Fruit fly (Drosophila melanogaster) whole organism, embryonic: ENCODE measurements around the gene CG7557.

Experiments used
- Ada2b ChIP-seq: fragments of 200-800 bp; sonication (Bioruptor generic); IDR thresholded peaks from 2 replicates; pipeline ENCODE4 v1.3.6; 2022; ENCODE audit warnings: missing biosample characterization, missing genetic modification characterization
- CG10979 ChIP-seq: fragments of 200-800 bp; sonication (Bioruptor generic); optimal IDR thresholded peaks from 2 replicates; lab custom pipeline; 2018; ENCODE audit warnings: missing biosample characterization, mild to moderate bottlenecking, missing genetic modification characterization, moderate library complexity
- CG11504 ChIP-seq: fragments of 200-800 bp; sonication (Bioruptor generic); optimal IDR thresholded peaks from 3 replicates; lab custom pipeline; 2019; ENCODE audit warnings: missing biosample characterization, mild to moderate bottlenecking, missing genetic modification characterization, moderate library complexity
- CG11723 ChIP-seq: fragments of 200-800 bp; sonication (Bioruptor generic); optimal IDR thresholded peaks from 2 replicates; lab custom pipeline; 2017; ENCODE audit warnings: missing biosample characterization, mild to moderate bottlenecking, missing genetic modification characterization
- CG12104 ChIP-seq: fragments of 200-800 bp; sonication (Bioruptor generic); optimal IDR thresholded peaks from 3 replicates; lab custom pipeline; 2016; ENCODE audit warnings: missing biosample characterization, missing genetic modification characterization
- CG15073 ChIP-seq: fragments of 200-800 bp; sonication (Bioruptor generic); optimal IDR thresholded peaks from 2 replicates; lab custom pipeline; 2016; ENCODE audit warnings: missing biosample characterization, missing genetic modification characterization
- CG17802 ChIP-seq: fragments of 200-800 bp; sonication (Bioruptor generic); optimal IDR thresholded peaks from 2 replicates; lab custom pipeline; 2018; ENCODE audit warnings: missing biosample characterization, mild to moderate bottlenecking, missing genetic modification characterization, moderate library complexity
- CG1832 ChIP-seq: fragments of 200-800 bp; sonication (Bioruptor generic); optimal IDR thresholded peaks from 2 replicates; lab custom pipeline; 2017; ENCODE audit warnings: missing biosample characterization, mild to moderate bottlenecking, missing genetic modification characterization, inconsistent platforms
- CG18476 ChIP-seq: fragments of 200-800 bp; sonication (Bioruptor generic); optimal IDR thresholded peaks from 2 replicates; lab custom pipeline; 2016; ENCODE audit warnings: missing biosample characterization, mild to moderate bottlenecking, missing genetic modification characterization
- CG30020 ChIP-seq: fragments of 200-800 bp; optimal IDR thresholded peaks from 2 replicates; lab custom pipeline; 2019; ENCODE audit warnings: missing biosample characterization, mild to moderate bottlenecking, missing genetic modification characterization, moderate library complexity
- CG30431 ChIP-seq: fragments of 200-800 bp; sonication (Bioruptor generic); optimal IDR thresholded peaks from 2 replicates; lab custom pipeline; 2017; ENCODE audit warnings: missing biosample characterization, missing genetic modification characterization
- CG3163 ChIP-seq: fragments of 200-800 bp; sonication (Bioruptor generic); optimal IDR thresholded peaks from 3 replicates; lab custom pipeline; 2016; ENCODE audit warnings: missing biosample characterization, missing genetic modification characterization
- CG33213 ChIP-seq: fragments of 200-800 bp; sonication (Bioruptor generic); optimal IDR thresholded peaks from 3 replicates; lab custom pipeline; 2016; ENCODE audit warnings: missing biosample characterization, missing genetic modification characterization
- CG34376 ChIP-seq: fragments of 200-800 bp; sonication (Bioruptor generic); optimal IDR thresholded peaks from 2 replicates; lab custom pipeline; 2018; ENCODE audit warnings: missing biosample characterization, mild to moderate bottlenecking, missing genetic modification characterization
- CG34422 ChIP-seq: fragments of 200-800 bp; sonication (Bioruptor generic); IDR thresholded peaks from 3 replicates; pipeline ENCODE4 v1.3.6; 2022; ENCODE audit warnings: missing biosample characterization, missing genetic modification characterization
- CG3847 ChIP-seq: fragments of 200-800 bp; sonication (Bioruptor generic); IDR thresholded peaks from 2 replicates; pipeline ENCODE4 v1.3.6; 2022; ENCODE audit warnings: missing biosample characterization, missing genetic modification characterization
- CG5180 ChIP-seq: fragments of 200-800 bp; sonication (Bioruptor generic); optimal IDR thresholded peaks from 3 replicates; lab custom pipeline; 2017; ENCODE audit warnings: missing biosample characterization, missing genetic modification characterization, mild to moderate bottlenecking, moderate library complexity, missing genetic modification reagents
- CG6175 ChIP-seq: fragments of 200-800 bp; sonication (Bioruptor generic); IDR thresholded peaks from 3 replicates; pipeline ENCODE4 v1.3.6; 2022; ENCODE audit warnings: missing biosample characterization, missing genetic modification characterization
- CG8089 ChIP-seq: fragments of 200-800 bp; sonication (Bioruptor generic); optimal IDR thresholded peaks from 3 replicates; lab custom pipeline; 2016; ENCODE audit warnings: missing biosample characterization, missing genetic modification characterization
- CG9215 ChIP-seq: fragments of 200-800 bp; sonication (Bioruptor generic); IDR thresholded peaks from 2 replicates; pipeline ENCODE4 v1.3.6; 2022; ENCODE audit warnings: missing biosample characterization, missing genetic modification characterization
- CG9727 ChIP-seq: fragments of 200-800 bp; sonication (Bioruptor generic); optimal IDR thresholded peaks from 3 replicates; lab custom pipeline; 2017; ENCODE audit warnings: missing biosample characterization, mild to moderate bottlenecking, missing genetic modification characterization
- Doc2 ChIP-seq: fragments of 200-800 bp; sonication (Bioruptor generic); IDR thresholded peaks from 2 replicates; pipeline ENCODE4 v1.3.6; 2022; ENCODE audit warnings: missing biosample characterization, missing genetic modification characterization
- Drgx ChIP-seq: fragments of 200-800 bp; sonication (Bioruptor generic); IDR thresholded peaks from 2 replicates; pipeline ENCODE4 v1.3.6; 2022; ENCODE audit warnings: missing biosample characterization, missing genetic modification characterization
- Fer1 ChIP-seq: fragments of 200-800 bp; sonication (Bioruptor generic); optimal IDR thresholded peaks from 2 replicates; lab custom pipeline; 2017; ENCODE audit warnings: missing biosample characterization, mild to moderate bottlenecking, missing genetic modification characterization
- NC2β ChIP-seq: fragments of 200-800 bp; sonication (Bioruptor generic); optimal IDR thresholded peaks from 2 replicates; lab custom pipeline; 2016; ENCODE audit warnings: missing biosample characterization, missing genetic modification characterization
- NFAT ChIP-seq: fragments of 200-800 bp; sonication (Bioruptor generic); IDR thresholded peaks from 2 replicates; pipeline ENCODE4 v1.3.6; 2022; ENCODE audit warnings: missing biosample characterization, missing genetic modification characterization
- Opbp ChIP-seq: fragments of 200-800 bp; sonication (Bioruptor generic); IDR thresholded peaks from 3 replicates; pipeline ENCODE4 v1.3.6; 2022; ENCODE audit warnings: missing biosample characterization, missing genetic modification characterization; ENCODE audit not compliant: partially characterized antibody
- Ptx1 ChIP-seq: fragments of 200-800 bp; sonication (Bioruptor generic); IDR thresholded peaks from 2 replicates; pipeline ENCODE4 v1.3.6; 2022; ENCODE audit warnings: missing biosample characterization, missing genetic modification characterization
- Scr ChIP-seq: fragments of 200-800 bp; sonication (Bioruptor generic); IDR thresholded peaks from 2 replicates; pipeline ENCODE4 v1.3.6; 2022; ENCODE audit warnings: missing biosample characterization, missing genetic modification characterization; ENCODE audit not compliant: partially characterized antibody
- Sin3A ChIP-seq: fragments of >200 bp; optimal IDR thresholded peaks from 2 replicates; lab custom pipeline; 2018
- ara ChIP-seq: fragments of 200-800 bp; sonication (Bioruptor generic); IDR thresholded peaks from 2 replicates; pipeline ENCODE4 v1.3.6; 2022; ENCODE audit warnings: missing biosample characterization, missing genetic modification characterization
- ash1 ChIP-seq: fragments of 200-800 bp; sonication (Bioruptor generic); optimal IDR thresholded peaks from 2 replicates; lab custom pipeline; 2018; ENCODE audit warnings: missing biosample characterization, mild to moderate bottlenecking, missing genetic modification characterization
- br ChIP-seq: fragments of >200 bp; optimal IDR thresholded peaks from 2 replicates; lab custom pipeline; 2017
- caup ChIP-seq: fragments of 200-800 bp; sonication (Bioruptor generic); optimal IDR thresholded peaks from 3 replicates; lab custom pipeline; 2017; ENCODE audit warnings: missing biosample characterization, mild to moderate bottlenecking, missing genetic modification characterization, moderate library complexity; ENCODE audit not compliant: severe bottlenecking
- dm ChIP-seq: fragments of 200-800 bp; sonication (Bioruptor generic); optimal IDR thresholded peaks from 3 replicates; lab custom pipeline; 2016; ENCODE audit warnings: missing biosample characterization, missing genetic modification characterization
- ems ChIP-seq: fragments of 200-800 bp; sonication (Bioruptor generic); optimal IDR thresholded peaks from 3 replicates; lab custom pipeline; 2016; ENCODE audit warnings: missing biosample characterization, missing genetic modification characterization
- fd64A ChIP-seq: fragments of 200-800 bp; sonication (Bioruptor generic); optimal IDR thresholded peaks from 3 replicates; lab custom pipeline; 2018; ENCODE audit warnings: missing biosample characterization, mild to moderate bottlenecking, missing genetic modification characterization
- ftz-f1 ChIP-seq: fragments of 200-800 bp; sonication (Bioruptor generic); optimal IDR thresholded peaks from 2 replicates; lab custom pipeline; 2016; ENCODE audit warnings: missing biosample characterization, missing genetic modification characterization
- gcm ChIP-seq: fragments of 200-800 bp; sonication (Bioruptor generic); optimal IDR thresholded peaks from 2 replicates; lab custom pipeline; 2019; ENCODE audit warnings: missing biosample characterization, mild to moderate bottlenecking, missing genetic modification characterization, moderate library complexity
- gt ChIP-seq: fragments of 200-800 bp; sonication (Bioruptor generic); IDR thresholded peaks from 2 replicates; pipeline ENCODE4 v1.3.6; 2022; ENCODE audit warnings: missing biosample characterization, missing genetic modification characterization
- hbn ChIP-seq: fragments of 200-800 bp; sonication (Bioruptor generic); IDR thresholded peaks from 2 replicates; pipeline ENCODE4 v1.3.6; 2022; ENCODE audit warnings: missing biosample characterization, missing genetic modification characterization; ENCODE audit not compliant: partially characterized antibody
- her ChIP-seq: fragments of 200-800 bp; sonication (Bioruptor generic); optimal IDR thresholded peaks from 2 replicates; lab custom pipeline; 2016; ENCODE audit warnings: missing biosample characterization, missing genetic modification characterization
- onecut ChIP-seq: fragments of 200-800 bp; sonication (Bioruptor generic); IDR thresholded peaks from 2 replicates; pipeline ENCODE4 v1.3.6; 2022; ENCODE audit warnings: missing biosample characterization, missing genetic modification characterization
- otp ChIP-seq: fragments of 200-800 bp; sonication (Bioruptor generic); IDR thresholded peaks from 3 replicates; pipeline ENCODE4, ENCODE4 v1.3.6; 2022; ENCODE audit warnings: missing biosample characterization, missing genetic modification characterization
- pb ChIP-seq: fragments of 200-800 bp; sonication (Bioruptor generic); optimal IDR thresholded peaks from 3 replicates; lab custom pipeline; 2016; ENCODE audit warnings: missing biosample characterization, missing genetic modification characterization
- ranshi ChIP-seq: fragments of 200-800 bp; sonication (Bioruptor generic); IDR thresholded peaks from 2 replicates; pipeline ENCODE4 v1.3.6; 2022; ENCODE audit warnings: missing biosample characterization, missing genetic modification characterization
- slp2 ChIP-seq: fragments of 200-800 bp; sonication (Bioruptor generic); optimal IDR thresholded peaks from 2 replicates; lab custom pipeline; 2016; ENCODE audit warnings: missing biosample characterization, missing genetic modification characterization
- sob ChIP-seq: fragments of 200-800 bp; sonication (Bioruptor generic); IDR thresholded peaks from 2 replicates; pipeline ENCODE4 v1.3.6; 2022; ENCODE audit warnings: missing biosample characterization, missing genetic modification characterization
- sr ChIP-seq: fragments of 200-800 bp; sonication (Bioruptor generic); IDR thresholded peaks from 3 replicates; pipeline ENCODE4 v1.3.6; 2022; ENCODE audit warnings: missing biosample characterization, missing genetic modification characterization
- tin ChIP-seq: fragments of 200-800 bp; sonication (Bioruptor generic); optimal IDR thresholded peaks from 3 replicates; lab custom pipeline; 2016; ENCODE audit warnings: missing biosample characterization, missing genetic modification characterization
- tll ChIP-seq, 2 experiments: fragments of 200-800 bp in 1 of 2; fragments of >200 bp in 1 of 2; sonication (Bioruptor generic) in 1 of 2; optimal IDR thresholded peaks; 2 replicates each; lab custom pipeline; 2017 to 2019; ENCODE audit warnings: missing biosample characterization in 2 of 2, missing genetic modification characterization in 2 of 2, mild to moderate bottlenecking in 1 of 2, moderate library complexity in 1 of 2
- unpg ChIP-seq: fragments of 200-800 bp; sonication (Bioruptor generic); optimal IDR thresholded peaks from 3 replicates; lab custom pipeline; 2018; ENCODE audit warnings: missing biosample characterization, mild to moderate bottlenecking, missing genetic modification characterization, moderate library complexity
- zfh1 ChIP-seq: fragments of 200-800 bp; sonication (Bioruptor generic); IDR thresholded peaks from 3 replicates; pipeline ENCODE4 v1.3.6; 2022; ENCODE audit warnings: missing biosample characterization, missing genetic modification characterization

The CG7557 gene

DNA sequence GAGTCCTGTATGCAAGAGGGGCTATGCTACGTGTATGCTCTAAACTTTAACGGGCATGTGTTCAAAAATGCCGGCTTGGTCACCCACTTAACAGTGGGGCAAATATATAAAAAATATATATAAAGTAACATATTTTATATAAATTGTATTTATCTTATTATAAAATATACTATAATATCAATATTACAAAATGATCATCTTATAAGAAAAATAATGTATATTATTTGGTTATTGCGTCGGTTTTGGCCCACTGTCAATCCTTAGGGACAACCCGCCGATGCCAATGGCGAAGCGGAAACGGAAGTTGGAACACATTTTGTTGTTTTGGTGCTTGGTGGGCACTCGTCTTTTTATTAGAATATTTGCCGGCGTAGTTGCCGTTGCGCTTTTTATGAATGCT lies 5.6 kb downstream of the CG7557 start (continued):
- TF ChIP-seq Ada2b (GFP tag; lab: Robert Waterston, UW) (0 out of 2 replicates have a peak, but pooled peaks have one; percentile 7), dm (GFP tag; lab: Kevin White, UChicago) (no peak), NC2β (GFP tag; lab: Kevin White, UChicago) (no peak), ranshi (GFP tag; lab: Robert Waterston, UW) (peak; percentile 45; the same call in 1 of the 2 replicates), ems (GFP tag; lab: Kevin White, UChicago) (no peak), CG9215 (GFP tag; lab: Robert Waterston, UW) (no peak), CG8089 (GFP tag; lab: Kevin White, UChicago) (no peak), caup (GFP tag; lab: Kevin White, UChicago) (no peak), CG18476 (GFP tag; lab: Kevin White, UChicago) (no peak), CG3163 (GFP tag; lab: Kevin White, UChicago) (no peak), pb (GFP tag; lab: Kevin White, UChicago) (no peak), Drgx (GFP tag; lab: Robert Waterston, UW) (no peak), Fer1 (GFP tag; lab: Kevin White, UChicago) (peak; percentile 59), unpg (GFP tag; lab: Kevin White, UChicago) (peak; percentile 51), CG34376 (GFP tag; lab: Kevin White, UChicago) (no peak), CG33213 (GFP tag; lab: Kevin White, UChicago) (no peak), onecut (GFP tag; lab: Robert Waterston, UW) (peak; percentile 20; the same call in 1 of the 2 replicates), CG11723 (no peak), Ptx1 (GFP tag; lab: Robert Waterston, UW) (no peak), slp2 (no peak), Scr (no peak), Opbp (GFP tag; lab: Robert Waterston, UW) (no peak), ftz-f1 (no peak), CG9727 (GFP tag; lab: Kevin White, UChicago) (peak; percentile 61), CG34422 (GFP tag; lab: Robert Waterston, UW) (no peak), CG15073 (GFP tag; lab: Kevin White, UChicago) (no peak), CG12104 (GFP tag; lab: Kevin White, UChicago) (no peak), CG5180 (GFP tag; lab: Kevin White, UChicago) (peak; percentile 7), CG10979 (tag; lab: Kevin White, UChicago) (peak; percentile 56), CG30431 (no peak), CG30020 (tag; lab: Kevin White, UChicago) (no peak), NFAT (GFP tag; lab: Robert Waterston, UW) (no peak), gt (no peak), CG11504 (tag; lab: Kevin White, UChicago) (peak; percentile 61), otp (no peak), sr (no peak), CG1832 (GFP tag; lab: Kevin White, UChicago) (no peak), her (GFP tag; lab: Kevin White, UChicago) (no peak), hbn (GFP tag; lab: Robert Waterston, UW) (no peak), fd64A (GFP tag; lab: Kevin White, UChicago) (no peak), tin (peak; percentile 4), Doc2 (GFP tag; lab: Robert Waterston, UW) (no peak), ash1 (GFP tag; lab: Kevin White, UChicago) (no peak), br (no peak), CG3847 (GFP tag; lab: Robert Waterston, UW) (no peak), tll (GFP tag; optimal IDR thresholded peaks at IDR 0.05; lab: Kevin White, UChicago) (no peak), zfh1 (GFP tag; lab: Robert Waterston, UW) (peak; percentile 38; the same call in 1 of the 3 replicates), CG17802 (no peak), Sin3A (lab: Kevin White, UChicago) (no peak), gcm (GFP tag; lab: Kevin White, UChicago) (peak; percentile 36), sob (no peak), ara (GFP tag; lab: Robert Waterston, UW) (no peak; the same call in 1 of the 2 replicates), CG6175 (GFP tag; lab: Robert Waterston, UW) (no peak)
